Fruit fly (Drosophila melanogaster) whole organism, embryonic: ENCODE results near the gene Spn75F.
A peak's percentile ranks its signal among the peaks of the same experiment; 100 is the strongest.

Experiments
- CG1024 ChIP-seq: fragments of 200-800 bp; sonication (Bioruptor generic); IDR thresholded peaks from 2 replicates; pipeline ENCODE4 v1.3.6; 2022; ENCODE audit warnings: missing biosample characterization, missing genetic modification characterization
- CG11247 ChIP-seq: fragments of 200-800 bp; sonication (Bioruptor generic); IDR thresholded peaks from 2 replicates; pipeline ENCODE4 v1.3.6; 2022; ENCODE audit warnings: missing biosample characterization, missing genetic modification characterization
- CG11696 ChIP-seq: fragments of 200-800 bp; sonication (Bioruptor generic); IDR thresholded peaks from 2 replicates; pipeline ENCODE4 v1.3.6; 2022; ENCODE audit warnings: missing biosample characterization, missing genetic modification characterization
- CG15269 ChIP-seq: fragments of 200-800 bp; sonication (Bioruptor generic); optimal IDR thresholded peaks from 2 replicates; lab custom pipeline; 2018; ENCODE audit warnings: missing biosample characterization, mild to moderate bottlenecking, missing genetic modification characterization, moderate library complexity
- CG15479 ChIP-seq: fragments of 200-800 bp; sonication (Bioruptor generic); optimal IDR thresholded peaks from 3 replicates; lab custom pipeline; 2019; ENCODE audit warnings: missing biosample characterization, mild to moderate bottlenecking, missing genetic modification characterization, moderate library complexity
- CG1647 ChIP-seq: fragments of 200-800 bp; sonication (Bioruptor generic); optimal IDR thresholded peaks from 3 replicates; lab custom pipeline; 2016; ENCODE audit warnings: missing biosample characterization, missing genetic modification characterization
- CG16813 ChIP-seq: fragments of 200-800 bp; sonication (Bioruptor generic); IDR thresholded peaks from 3 replicates; pipeline ENCODE4 v1.3.6; 2022; ENCODE audit warnings: missing biosample characterization, missing genetic modification characterization; ENCODE audit not compliant: partially characterized antibody
- CG17186 ChIP-seq: fragments of 200-800 bp; sonication (Bioruptor generic); optimal IDR thresholded peaks from 3 replicates; lab custom pipeline; 2017; ENCODE audit warnings: missing biosample characterization, missing genetic modification reagents, missing genetic modification characterization
- CG17802 ChIP-seq: fragments of 200-800 bp; sonication (Bioruptor generic); optimal IDR thresholded peaks from 2 replicates; lab custom pipeline; 2018; ENCODE audit warnings: missing biosample characterization, mild to moderate bottlenecking, missing genetic modification characterization, moderate library complexity
- CG18619 ChIP-seq: fragments of 200-800 bp; sonication (Bioruptor generic); optimal IDR thresholded peaks from 3 replicates; lab custom pipeline; 2017; ENCODE audit warnings: missing biosample characterization, mild to moderate bottlenecking, missing genetic modification characterization
- CG18764 ChIP-seq: fragments of 200-800 bp; sonication (Bioruptor generic); optimal IDR thresholded peaks from 3 replicates; lab custom pipeline; 2016; ENCODE audit warnings: missing biosample characterization, missing genetic modification characterization
- CG2116 ChIP-seq: fragments of 200-800 bp; sonication (Bioruptor generic); optimal IDR thresholded peaks from 3 replicates; lab custom pipeline; 2018; ENCODE audit warnings: missing biosample characterization, mild to moderate bottlenecking, missing genetic modification characterization
- CG2129 ChIP-seq: fragments of 200-800 bp; sonication (Bioruptor generic); IDR thresholded peaks from 2 replicates; pipeline ENCODE4 v1.3.6; 2022; ENCODE audit warnings: missing biosample characterization, missing genetic modification characterization; ENCODE audit not compliant: partially characterized antibody
- CG2875 ChIP-seq: fragments of 200-800 bp; sonication (Bioruptor generic); optimal IDR thresholded peaks from 2 replicates; lab custom pipeline; 2017; ENCODE audit warnings: missing biosample characterization, mild to moderate bottlenecking, missing genetic modification characterization, missing genetic modification reagents
- CG30403 ChIP-seq: fragments of 200-800 bp; sonication (Bioruptor generic); optimal IDR thresholded peaks from 3 replicates; lab custom pipeline; 2016; ENCODE audit warnings: missing biosample characterization, missing genetic modification characterization
- CG31388 ChIP-seq: fragments of 200-800 bp; sonication (Bioruptor generic); optimal IDR thresholded peaks from 2 replicates; lab custom pipeline; 2016; ENCODE audit warnings: missing biosample characterization, missing genetic modification characterization
- CG42726 ChIP-seq: fragments of 200-800 bp; sonication (Bioruptor generic); IDR thresholded peaks from 2 replicates; pipeline ENCODE4 v1.3.6; 2022; ENCODE audit warnings: missing biosample characterization, missing genetic modification characterization; ENCODE audit not compliant: partially characterized antibody
- CG6654 ChIP-seq: fragments of 200-800 bp; sonication (Bioruptor generic); optimal IDR thresholded peaks from 2 replicates; lab custom pipeline; 2017; ENCODE audit warnings: missing biosample characterization, mild to moderate bottlenecking, missing genetic modification characterization
- CG6683 ChIP-seq: fragments of 200-800 bp; sonication (Bioruptor generic); optimal IDR thresholded peaks from 2 replicates; lab custom pipeline; 2017; ENCODE audit warnings: missing biosample characterization, mild to moderate bottlenecking, missing genetic modification characterization, missing genetic modification reagents
- CG7372 ChIP-seq: fragments of 200-800 bp; sonication (Bioruptor generic); IDR thresholded peaks from 2 replicates; pipeline ENCODE4 v1.3.6; 2022; ENCODE audit warnings: missing biosample characterization, missing genetic modification characterization
- CG8388 ChIP-seq: fragments of 200-800 bp; sonication (Bioruptor generic); optimal IDR thresholded peaks from 2 replicates; lab custom pipeline; 2019; ENCODE audit warnings: missing biosample characterization, mild to moderate bottlenecking, missing genetic modification characterization, moderate library complexity
- Dbx ChIP-seq: fragments of 200-800 bp; sonication (Bioruptor generic); IDR thresholded peaks from 3 replicates; pipeline ENCODE4 v1.3.6; 2022; ENCODE audit warnings: missing biosample characterization, missing genetic modification characterization
- Dll ChIP-seq: fragments of 200-800 bp; sonication (Bioruptor generic); IDR thresholded peaks from 4 replicates; pipeline ENCODE4 v1.3.6; 2022; ENCODE audit warnings: missing biosample characterization, missing genetic modification characterization; ENCODE audit not compliant: partially characterized antibody
- Dp ChIP-seq: fragments of 200-800 bp; sonication (Bioruptor generic); optimal IDR thresholded peaks from 2 replicates; lab custom pipeline; 2018; ENCODE audit warnings: missing biosample characterization, mild to moderate bottlenecking, missing genetic modification characterization, moderate library complexity
- Fer1 ChIP-seq: fragments of 200-800 bp; sonication (Bioruptor generic); optimal IDR thresholded peaks from 2 replicates; lab custom pipeline; 2017; ENCODE audit warnings: missing biosample characterization, mild to moderate bottlenecking, missing genetic modification characterization
- Fer3 ChIP-seq: fragments of 200-800 bp; sonication (Bioruptor generic); optimal IDR thresholded peaks from 2 replicates; lab custom pipeline; 2018; ENCODE audit warnings: missing biosample characterization, mild to moderate bottlenecking, missing genetic modification characterization, moderate library complexity
- Jarid2 ChIP-seq: fragments of 200-800 bp; sonication (Bioruptor generic); optimal IDR thresholded peaks from 3 replicates; lab custom pipeline; 2017; ENCODE audit warnings: mild to moderate bottlenecking, missing biosample characterization, missing genetic modification reagents, missing genetic modification characterization
- MESR4 ChIP-seq: fragments of 200-800 bp; sonication (Bioruptor generic); optimal IDR thresholded peaks from 2 replicates; lab custom pipeline; 2018; ENCODE audit warnings: missing biosample characterization, mild to moderate bottlenecking, missing genetic modification characterization, moderate library complexity
- MTF-1 ChIP-seq: fragments of 200-800 bp; sonication (Bioruptor generic); optimal IDR thresholded peaks from 2 replicates; lab custom pipeline; 2018; ENCODE audit warnings: missing biosample characterization, mild to moderate bottlenecking, missing genetic modification characterization, borderline replicate concordance
- Meics ChIP-seq: fragments of 200-800 bp; sonication (Bioruptor generic); optimal IDR thresholded peaks from 2 replicates; lab custom pipeline; 2017; ENCODE audit warnings: missing biosample characterization, mild to moderate bottlenecking, missing genetic modification characterization
- NC2α ChIP-seq: fragments of 200-800 bp; sonication (Bioruptor generic); optimal IDR thresholded peaks from 2 replicates; lab custom pipeline; 2016; ENCODE audit warnings: missing biosample characterization, missing genetic modification characterization
- Rx ChIP-seq: fragments of 200-800 bp; sonication (Bioruptor generic); IDR thresholded peaks from 2 replicates; pipeline ENCODE4 v1.3.6; 2022; ENCODE audit warnings: missing biosample characterization, missing genetic modification characterization
- Sox100B ChIP-seq: fragments of 200-800 bp; sonication (Bioruptor generic); optimal IDR thresholded peaks from 3 replicates; lab custom pipeline; 2018; ENCODE audit warnings: missing biosample characterization, mild to moderate bottlenecking, missing genetic modification characterization
- Sry-β ChIP-seq: fragments of 200-800 bp; sonication (Bioruptor generic); optimal IDR thresholded peaks from 2 replicates; lab custom pipeline; 2018; ENCODE audit warnings: missing biosample characterization, mild to moderate bottlenecking, missing genetic modification characterization, moderate library complexity
- aop ChIP-seq: fragments of 200-800 bp; sonication (Bioruptor generic); IDR thresholded peaks from 2 replicates; pipeline ENCODE4 v1.3.6; 2022; ENCODE audit warnings: missing biosample characterization, missing genetic modification characterization
- ara ChIP-seq: fragments of 200-800 bp; sonication (Bioruptor generic); IDR thresholded peaks from 2 replicates; pipeline ENCODE4 v1.3.6; 2022; ENCODE audit warnings: missing biosample characterization, missing genetic modification characterization
- ash1 ChIP-seq: fragments of 200-800 bp; sonication (Bioruptor generic); optimal IDR thresholded peaks from 2 replicates; lab custom pipeline; 2018; ENCODE audit warnings: missing biosample characterization, mild to moderate bottlenecking, missing genetic modification characterization
- az2 ChIP-seq: fragments of 200-800 bp; sonication (Bioruptor generic); optimal IDR thresholded peaks from 3 replicates; lab custom pipeline; 2016; ENCODE audit warnings: missing biosample characterization, missing genetic modification characterization
- bigmax ChIP-seq: fragments of 200-800 bp; sonication (Bioruptor generic); optimal IDR thresholded peaks from 2 replicates; lab custom pipeline; 2018; ENCODE audit warnings: missing biosample characterization, mild to moderate bottlenecking, missing genetic modification characterization
- chn ChIP-seq: fragments of 200-800 bp; sonication (Bioruptor generic); optimal IDR thresholded peaks from 2 replicates; lab custom pipeline; 2016; ENCODE audit warnings: missing biosample characterization, missing genetic modification characterization
- gsb-n ChIP-seq: fragments of 200-800 bp; sonication (Bioruptor generic); optimal IDR thresholded peaks from 3 replicates; lab custom pipeline; 2018; ENCODE audit warnings: missing biosample characterization, mild to moderate bottlenecking, missing genetic modification characterization
- klu ChIP-seq: fragments of 200-800 bp; sonication (Bioruptor generic); IDR thresholded peaks from 2 replicates; pipeline ENCODE4 v1.3.6; 2022; ENCODE audit warnings: missing biosample characterization, missing genetic modification characterization
- pfk ChIP-seq: fragments of 200-800 bp; sonication (Bioruptor generic); optimal IDR thresholded peaks from 2 replicates; lab custom pipeline; 2018; ENCODE audit warnings: missing biosample characterization, mild to moderate bottlenecking, missing genetic modification characterization, moderate library complexity
- pho ChIP-seq: fragments of 200-800 bp; sonication (Bioruptor generic); optimal IDR thresholded peaks from 2 replicates; lab custom pipeline; 2016; ENCODE audit warnings: missing biosample characterization, missing genetic modification characterization
- shn ChIP-seq: fragments of 200-800 bp; sonication (Bioruptor generic); optimal IDR thresholded peaks from 3 replicates; lab custom pipeline; 2016; ENCODE audit warnings: missing biosample characterization, missing genetic modification characterization
- tio ChIP-seq: fragments of 200-800 bp; sonication (Bioruptor generic); optimal IDR thresholded peaks from 2 replicates; lab custom pipeline; 2017; ENCODE audit warnings: missing biosample characterization, missing genetic modification characterization, inconsistent platforms
- ttk ChIP-seq: fragments of 200-800 bp; sonication (Bioruptor generic); IDR thresholded peaks from 2 replicates; pipeline ENCODE4 v2.1.2; 2022; ENCODE audit warnings: missing biosample characterization, missing genetic modification characterization
- zen2 ChIP-seq: fragments of 200-800 bp; sonication (Bioruptor generic); IDR thresholded peaks from 3 replicates; pipeline ENCODE4 v1.3.6; 2022; ENCODE audit warnings: missing biosample characterization, missing genetic modification characterization; ENCODE audit not compliant: partially characterized antibody

The Spn75F gene

DNA sequence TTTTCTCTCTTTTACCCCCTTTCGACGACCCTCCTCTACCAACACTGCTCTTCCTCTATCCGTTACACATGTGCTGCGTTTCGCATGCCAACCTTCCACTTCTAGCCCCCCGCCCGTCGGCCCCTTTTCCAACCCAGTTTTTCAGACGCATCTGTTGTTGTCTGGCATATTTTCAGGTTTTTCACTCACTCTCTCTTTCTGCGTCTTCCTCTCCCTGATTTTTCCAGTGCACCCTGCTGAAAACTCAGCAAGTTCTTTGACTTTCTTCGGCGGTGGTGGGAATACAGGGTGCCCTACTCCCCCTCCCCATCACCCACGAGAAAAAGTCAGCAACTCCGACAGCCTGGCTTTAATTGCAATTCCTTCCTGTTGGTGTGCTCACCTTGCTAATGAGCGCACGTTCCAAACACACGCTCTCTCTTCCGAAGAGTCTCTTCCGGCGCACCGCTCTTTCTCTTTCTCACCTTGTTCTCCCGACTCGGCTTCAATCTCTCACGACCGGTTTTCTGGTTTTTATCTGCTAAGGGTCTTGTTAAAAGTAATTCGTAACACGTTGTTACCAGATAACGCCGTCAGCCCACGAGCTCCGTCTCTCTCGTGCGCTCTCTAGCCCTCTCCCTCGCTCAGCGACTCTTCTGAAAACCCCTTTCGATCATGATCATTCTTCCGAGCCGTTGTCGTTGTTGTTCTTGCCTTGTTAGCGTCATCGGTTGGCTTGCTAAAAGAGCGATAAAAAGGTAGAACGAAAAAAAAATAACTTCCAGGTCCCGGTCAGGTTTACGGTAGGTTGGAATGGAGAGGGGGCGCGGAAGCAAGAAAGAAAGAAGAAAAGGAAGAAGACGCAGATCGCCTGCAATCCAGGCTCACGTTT lies 42.1 kb upstream of the Spn75F start (continued):
- TF ChIP-seq Dp (no peak), bigmax (GFP tag; lab: Kevin White, UChicago) (no peak), shn (GFP tag; lab: Kevin White, UChicago) (no peak), ara (GFP tag; lab: Robert Waterston, UW) (peak; percentile 30; the same call in 1 of the 2 replicates), Jarid2 (GFP tag; lab: Kevin White, UChicago) (peak; percentile 24), CG30403 (no peak), tio (no peak), CG18764 (no peak), Fer3 (tag; lab: Kevin White, UChicago) (no peak), klu (GFP tag; lab: Robert Waterston, UW) (no peak), CG15269 (tag; lab: Kevin White, UChicago) (no peak), gsb-n (tag; lab: Kevin White, UChicago) (no peak), Rx (no peak), MESR4 (no peak), ttk (0 out of 2 replicates have a peak, but pooled peaks have one; percentile 6), Meics (GFP tag; lab: Kevin White, UChicago) (no peak), Sry-β (GFP tag; lab: Kevin White, UChicago) (no peak), CG16813 (GFP tag; lab: Robert Waterston, UW) (no peak), CG2116 (no peak), aop (GFP tag; lab: Robert Waterston, UW) (no peak), CG8388 (GFP tag; lab: Kevin White, UChicago) (no peak), Sox100B (GFP tag; lab: Kevin White, UChicago) (no peak), CG6683 (GFP tag; lab: Kevin White, UChicago) (no peak), pfk (no peak), CG11247 (GFP tag; lab: Robert Waterston, UW) (no peak), CG1024 (no peak), CG15479 (peak; percentile 23), ash1 (no peak), CG6654 (GFP tag; lab: Kevin White, UChicago) (no peak), pho (GFP tag; lab: Kevin White, UChicago) (no peak), NC2α (GFP tag; lab: Kevin White, UChicago) (no peak), Fer1 (GFP tag; lab: Kevin White, UChicago) (peak; percentile 11), Dbx (GFP tag; lab: Robert Waterston, UW) (no peak), CG2129 (GFP tag; lab: Robert Waterston, UW) (no peak), CG31388 (GFP tag; lab: Kevin White, UChicago) (no peak), az2 (GFP tag; lab: Kevin White, UChicago) (no peak), CG17802 (tag; lab: Kevin White, UChicago) (no peak), CG18619 (no peak), MTF-1 (GFP tag; lab: Kevin White, UChicago) (no peak), CG2875 (GFP tag; lab: Kevin White, UChicago) (no peak), CG1647 (GFP tag; lab: Kevin White, UChicago) (no peak), CG17186 (GFP tag; lab: Kevin White, UChicago) (no peak), zen2 (GFP tag; lab: Robert Waterston, UW) (peak; percentile 54; the same call in 1 of the 3 replicates), CG7372 (GFP tag; lab: Robert Waterston, UW) (no peak), Dll (GFP tag; lab: Robert Waterston, UW) (peak; percentile 56; the same call in 3 of the 4 replicates), CG42726 (GFP tag; lab: Robert Waterston, UW) (no peak), CG11696 (GFP tag; lab: Robert Waterston, UW) (no peak), chn (no peak)
